Worm (Caenorhabditis elegans): ENCODE data around the gene W08F4.7.

The W08F4.7 gene

DNA sequence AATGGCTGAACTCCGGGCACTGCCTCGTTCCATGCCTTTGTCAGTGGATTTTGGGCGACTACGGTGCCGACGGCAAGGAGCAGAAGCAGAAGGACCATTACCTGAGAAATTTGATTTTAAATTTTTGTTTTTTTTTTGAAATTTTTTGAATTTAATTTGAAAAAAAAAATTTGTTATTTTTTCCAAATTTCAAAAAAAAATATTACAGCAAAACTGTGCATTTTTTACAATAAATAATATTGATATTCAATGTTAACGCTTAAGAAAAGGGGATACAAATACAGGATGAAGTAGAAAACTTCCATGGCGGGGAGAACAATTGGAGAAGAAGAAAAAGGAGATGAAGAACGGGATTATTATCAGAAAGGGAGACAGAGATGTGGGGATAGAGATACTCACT, 5.5 kb downstream of the W08F4.7 start, which contains the start of gene mlt-8:
TSS of gene mlt-8 (minus strand) at position 101 of the 400 bp plus-strand sequence.
- no peak for TF ChIP-seq fkh-3 (tag; optimal IDR thresholded peaks at IDR 0.05)
- no peak for TF ChIP-seq dox-1 (GFP tag; IDR thresholded peaks at IDR 0.05)
- no peak for TF ChIP-seq nfya-2 (GFP tag; IDR thresholded peaks at IDR 0.05)
- TF ChIP-seq F37B4.10 (GFP tag; IDR thresholded peaks at IDR 0.05): no peak
- no peak for TF ChIP-seq lir-1 (GFP tag; conservative IDR thresholded peaks at IDR 0.05)
- no peak for TF ChIP-seq ceh-40 (GFP tag; IDR thresholded peaks at IDR 0.05)
- TF ChIP-seq ztf-28 (GFP tag; IDR thresholded peaks at IDR 0.05): no peak
- no peak for TF ChIP-seq ceh-100 (GFP tag; IDR thresholded peaks at IDR 0.05)
- TF ChIP-seq bed-1 (GFP tag; IDR thresholded peaks at IDR 0.05): no peak
- no peak for TF ChIP-seq lag-1 (GFP tag; IDR thresholded peaks at IDR 0.05)
- TF ChIP-seq mcd-1 (GFP tag; IDR thresholded peaks at IDR 0.05): no peak
- TF ChIP-seq ceh-79 (tag; optimal IDR thresholded peaks at IDR 0.05): no peak
- TF ChIP-seq sptf-2 (GFP tag; optimal IDR thresholded peaks at IDR 0.05): no peak
- TF ChIP-seq snpc-3.4 (tag; optimal IDR thresholded peaks at IDR 0.05): no peak
- TF ChIP-seq F10E7.11 (tag; optimal IDR thresholded peaks at IDR 0.05): no peak

DNA sequence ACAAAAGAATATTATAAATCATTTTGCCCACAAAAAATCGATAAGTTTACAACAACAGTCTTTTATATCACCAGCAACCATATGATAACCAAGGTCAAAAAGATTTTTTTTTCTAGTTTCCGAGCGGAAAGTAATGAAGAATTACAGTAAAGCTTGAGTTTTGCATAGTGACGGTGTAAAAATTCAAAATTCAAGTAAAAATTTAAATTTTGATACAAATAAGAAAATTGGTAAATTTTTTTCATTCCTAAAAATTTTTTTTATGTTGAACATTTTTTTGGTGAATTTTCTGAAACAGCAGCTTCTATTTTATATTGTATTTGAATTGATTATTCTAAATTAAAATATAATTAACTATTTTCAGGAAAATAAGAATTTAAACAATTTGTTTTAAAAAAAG, 8.8 kb downstream of the W08F4.7 start, which contains the start of gene W08F4.5:
TSS of gene W08F4.5 (minus strand) at position 101 of the 400 bp plus-strand sequence.
- TF ChIP-seq fkh-3 (tag; optimal IDR thresholded peaks at IDR 0.05) (no peak), nfya-1 (tag; optimal IDR thresholded peaks at IDR 0.05; ENCODE audit: borderline replicate concordance, insufficient read depth) (no peak), snpc-1.3 (tag; optimal IDR thresholded peaks at IDR 0.05; ENCODE audit: insufficient read depth) (no peak), dpff-1 (tag; optimal IDR thresholded peaks at IDR 0.05) (no peak), die-1 (tag; optimal IDR thresholded peaks at IDR 0.05) (no peak), madf-3 (GFP tag; IDR thresholded peaks at IDR 0.05) (no peak), madf-6 (GFP tag; IDR thresholded peaks at IDR 0.05) (no peak), attf-3 (GFP tag; conservative IDR thresholded peaks at IDR 0.05) (no peak), F23B12.7 (tag; optimal IDR thresholded peaks at IDR 0.05; ENCODE audit: insufficient read depth) (no peak), lin-35 (GFP tag; optimal IDR thresholded peaks at IDR 0.05) (no peak), attf-6 (GFP tag; IDR thresholded peaks at IDR 0.05) (no peak), mxl-1 (tag; optimal IDR thresholded peaks at IDR 0.05) (no peak), lsl-1 (GFP tag; optimal IDR thresholded peaks at IDR 0.05) (no peak), C06A6.2 (GFP tag; conservative IDR thresholded peaks at IDR 0.05) (no peak), unc-130 (GFP tag; optimal IDR thresholded peaks at IDR 0.05) (no peak), somi-1 (GFP tag; optimal IDR thresholded peaks at IDR 0.05) (no peak), pbrm-1 (GFP tag; IDR thresholded peaks at IDR 0.05) (no peak), tbx-9 (tag; optimal IDR thresholded peaks at IDR 0.05; ENCODE audit: borderline replicate concordance) (no peak)

DNA sequence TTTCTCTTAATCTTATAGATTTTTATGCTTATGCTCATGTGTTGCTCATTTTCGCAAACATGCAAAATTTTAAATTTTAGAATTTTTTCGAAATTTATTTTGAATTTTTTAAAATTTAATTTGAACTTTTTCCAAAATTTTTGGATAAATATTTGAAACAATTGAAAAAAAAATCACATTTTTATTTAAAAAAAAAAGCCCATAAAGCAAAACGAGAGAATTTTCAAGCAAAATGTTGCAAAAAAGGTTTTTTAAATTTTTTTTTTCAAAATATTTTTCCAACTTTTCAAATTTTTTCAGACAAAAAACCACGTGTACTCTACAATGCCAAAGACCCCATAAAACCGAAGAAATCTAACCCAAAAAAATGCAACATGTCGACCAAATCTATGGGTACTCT, 21.3 kb downstream of the W08F4.7 start, which contains the start of the genes C09E8.1 and C09E8.6:
TSS of gene C09E8.1 (plus strand) at position 301 of the 400 bp plus-strand sequence.
TSS of gene C09E8.6 (plus strand) at position 313 of the 400 bp plus-strand sequence.
- TF ChIP-seq C06A6.2 (GFP tag; conservative IDR thresholded peaks at IDR 0.05) (no peak), gei-17 (GFP tag; optimal IDR thresholded peaks at IDR 0.05) (no peak), F49E8.2 (tag; optimal IDR thresholded peaks at IDR 0.05; ENCODE audit: insufficient read depth) (no peak), nfya-1 (tag; optimal IDR thresholded peaks at IDR 0.05; ENCODE audit: borderline replicate concordance, insufficient read depth) (no peak), ztf-3 (GFP tag; optimal IDR thresholded peaks at IDR 0.05) (no peak), B0261.1 (tag; optimal IDR thresholded peaks at IDR 0.05) (no peak)
